Fruit fly (Drosophila melanogaster) whole organism, embryonic: Measurements from ENCODE around the gene Ndfip.

Source experiments
- Ada2b ChIP-seq: fragments of 200-800 bp; sonication (Bioruptor generic); IDR thresholded peaks from 2 replicates; pipeline ENCODE4 v1.3.6; 2022; ENCODE audit warnings: missing biosample characterization, missing genetic modification characterization
- Adf1 ChIP-seq: fragments of 200-800 bp; sonication (Bioruptor generic); IDR thresholded peaks from 2 replicates; pipeline ENCODE4 v1.3.6; 2022; ENCODE audit warnings: missing biosample characterization, missing genetic modification characterization
- Atf3 ChIP-seq: fragments of 200-800 bp; sonication (Bioruptor generic); optimal IDR thresholded peaks from 3 replicates; lab custom pipeline; 2016; ENCODE audit warnings: missing biosample characterization, missing genetic modification characterization
- CG1024 ChIP-seq: fragments of 200-800 bp; sonication (Bioruptor generic); IDR thresholded peaks from 2 replicates; pipeline ENCODE4 v1.3.6; 2022; ENCODE audit warnings: missing biosample characterization, missing genetic modification characterization
- CG10321 ChIP-seq: fragments of 200-800 bp; sonication (Bioruptor generic); IDR thresholded peaks from 2 replicates; pipeline ENCODE4 v1.3.6; 2022; ENCODE audit warnings: missing biosample characterization, missing genetic modification characterization
- CG11695 ChIP-seq: fragments of 200-800 bp; sonication (Bioruptor generic); IDR thresholded peaks from 3 replicates; pipeline ENCODE4 v1.3.6; 2022; ENCODE audit warnings: missing biosample characterization, missing genetic modification characterization
- CG12659 ChIP-seq: fragments of 200-800 bp; sonication (Bioruptor generic); optimal IDR thresholded peaks from 3 replicates; lab custom pipeline; 2017; ENCODE audit warnings: mild to moderate bottlenecking, missing biosample characterization, missing genetic modification reagents, missing genetic modification characterization
- CG13424 ChIP-seq: fragments of 200-800 bp; sonication (Bioruptor generic); optimal IDR thresholded peaks from 2 replicates; lab custom pipeline; 2019; ENCODE audit warnings: missing biosample characterization, mild to moderate bottlenecking, missing genetic modification characterization, moderate library complexity
- CG13775 ChIP-seq: fragments of 200-800 bp; sonication (Bioruptor generic); optimal IDR thresholded peaks from 3 replicates; lab custom pipeline; 2017; ENCODE audit warnings: missing biosample characterization, mild to moderate bottlenecking, missing genetic modification characterization
- CG16815 ChIP-seq: fragments of 200-800 bp; sonication (Bioruptor generic); optimal IDR thresholded peaks from 3 replicates; lab custom pipeline; 2017; ENCODE audit warnings: missing biosample characterization, mild to moderate bottlenecking, missing genetic modification characterization
- CG1792 ChIP-seq: fragments of 200-800 bp; sonication (Bioruptor generic); optimal IDR thresholded peaks from 2 replicates; lab custom pipeline; 2016; ENCODE audit warnings: missing biosample characterization, missing genetic modification characterization
- CG18764 ChIP-seq: fragments of 200-800 bp; sonication (Bioruptor generic); optimal IDR thresholded peaks from 3 replicates; lab custom pipeline; 2016; ENCODE audit warnings: missing biosample characterization, missing genetic modification characterization
- CG2678 ChIP-seq: fragments of 200-800 bp; sonication (Bioruptor generic); optimal IDR thresholded peaks from 3 replicates; lab custom pipeline; 2019; ENCODE audit warnings: missing biosample characterization, mild to moderate bottlenecking, missing genetic modification characterization, moderate library complexity
- CG31441 ChIP-seq: fragments of 200-800 bp; sonication (Bioruptor generic); IDR thresholded peaks from 2 replicates; pipeline ENCODE4 v1.3.6; 2022; ENCODE audit warnings: missing biosample characterization, missing genetic modification characterization
- CG3281 ChIP-seq: fragments of 200-800 bp; sonication (Bioruptor generic); optimal IDR thresholded peaks from 3 replicates; lab custom pipeline; 2017; ENCODE audit warnings: missing biosample characterization, mild to moderate bottlenecking, missing genetic modification characterization
- CG4328 ChIP-seq: fragments of 200-800 bp; sonication (Bioruptor generic); optimal IDR thresholded peaks from 3 replicates; lab custom pipeline; 2017; ENCODE audit warnings: missing biosample characterization, missing genetic modification reagents, missing genetic modification characterization
- CG4854 ChIP-seq: fragments of 200-800 bp; sonication (Bioruptor generic); optimal IDR thresholded peaks from 2 replicates; lab custom pipeline; 2016; ENCODE audit warnings: missing biosample characterization, missing genetic modification characterization, inconsistent platforms
- CG6854 ChIP-seq: fragments of 200-800 bp; sonication (Bioruptor generic); optimal IDR thresholded peaks from 3 replicates; lab custom pipeline; 2017; ENCODE audit warnings: missing biosample characterization, mild to moderate bottlenecking, missing genetic modification characterization
- CG7987 ChIP-seq: fragments of 200-800 bp; sonication (Bioruptor generic); optimal IDR thresholded peaks from 2 replicates; lab custom pipeline; 2018; ENCODE audit warnings: missing biosample characterization, mild to moderate bottlenecking, missing genetic modification characterization, moderate library complexity
- CG8089 ChIP-seq: fragments of 200-800 bp; sonication (Bioruptor generic); optimal IDR thresholded peaks from 3 replicates; lab custom pipeline; 2016; ENCODE audit warnings: missing biosample characterization, missing genetic modification characterization
- CG8944 ChIP-seq: fragments of 200-800 bp; sonication (Bioruptor generic); optimal IDR thresholded peaks from 3 replicates; lab custom pipeline; 2016; ENCODE audit warnings: missing biosample characterization, missing genetic modification characterization
- Camta ChIP-seq: fragments of 200-800 bp; sonication (Bioruptor generic); optimal IDR thresholded peaks from 2 replicates; lab custom pipeline; 2016; ENCODE audit warnings: missing biosample characterization, missing genetic modification characterization
- Dfd ChIP-seq, 2 experiments: fragments of >200 bp; optimal IDR thresholded peaks; 2 replicates each; lab custom pipeline; 2017; ENCODE audit warnings: missing biosample characterization in 2 of 2, missing genetic modification characterization in 2 of 2
- Dip3 ChIP-seq: fragments of 200-800 bp; sonication (Bioruptor generic); optimal IDR thresholded peaks from 3 replicates; lab custom pipeline; 2016; ENCODE audit warnings: missing biosample characterization, missing genetic modification characterization
- Fer2 ChIP-seq: fragments of 200-800 bp; sonication (Bioruptor generic); optimal IDR thresholded peaks from 2 replicates; lab custom pipeline; 2018; ENCODE audit warnings: missing biosample characterization, mild to moderate bottlenecking, missing genetic modification characterization, moderate library complexity
- Hand ChIP-seq: fragments of 200-800 bp; sonication (Bioruptor generic); optimal IDR thresholded peaks from 2 replicates; lab custom pipeline; 2017; ENCODE audit warnings: mild to moderate bottlenecking, missing biosample characterization, missing genetic modification reagents, missing genetic modification characterization
- MESR4 ChIP-seq: fragments of 200-800 bp; sonication (Bioruptor generic); optimal IDR thresholded peaks from 2 replicates; lab custom pipeline; 2018; ENCODE audit warnings: missing biosample characterization, mild to moderate bottlenecking, missing genetic modification characterization, moderate library complexity
- Nf-YA ChIP-seq: fragments of 200-800 bp; sonication (Bioruptor generic); IDR thresholded peaks from 2 replicates; pipeline ENCODE4 v1.3.6; 2022; ENCODE audit warnings: missing biosample characterization, missing genetic modification characterization
- Stat92E ChIP-seq, 3 experiments: fragments of >200 bp in 2 of 3; fragments of 200-800 bp in 1 of 3; sonication (Bioruptor generic) in 1 of 3; optimal IDR thresholded peaks; 2 replicates each; lab custom pipeline; 2017 to 2019; ENCODE audit warnings: missing biosample characterization in 3 of 3, missing genetic modification characterization in 3 of 3, mild to moderate bottlenecking in 1 of 3, moderate library complexity in 1 of 3
- ac ChIP-seq: fragments of 200-800 bp; sonication (Bioruptor generic); optimal IDR thresholded peaks from 3 replicates; lab custom pipeline; 2017; ENCODE audit warnings: missing biosample characterization, mild to moderate bottlenecking, missing genetic modification characterization
- ash1 ChIP-seq: fragments of 200-800 bp; sonication (Bioruptor generic); optimal IDR thresholded peaks from 2 replicates; lab custom pipeline; 2018; ENCODE audit warnings: missing biosample characterization, mild to moderate bottlenecking, missing genetic modification characterization
- bcd ChIP-seq: fragments of 200-800 bp; sonication (Bioruptor generic); optimal IDR thresholded peaks from 2 replicates; lab custom pipeline; 2017; ENCODE audit warnings: missing biosample characterization, mild to moderate bottlenecking, missing genetic modification characterization
- btn ChIP-seq: fragments of 200-800 bp; sonication (Bioruptor generic); optimal IDR thresholded peaks from 2 replicates; lab custom pipeline; 2016; ENCODE audit warnings: missing biosample characterization, missing genetic modification characterization
- ewg ChIP-seq: fragments of 200-800 bp; sonication (Bioruptor generic); optimal IDR thresholded peaks from 3 replicates; lab custom pipeline; 2017; ENCODE audit warnings: mild to moderate bottlenecking, missing biosample characterization, missing genetic modification reagents, missing genetic modification characterization
- fd3F ChIP-seq: fragments of 200-800 bp; sonication (Bioruptor generic); optimal IDR thresholded peaks from 2 replicates; lab custom pipeline; 2018; ENCODE audit warnings: missing biosample characterization, mild to moderate bottlenecking, missing genetic modification characterization, moderate library complexity
- gcm ChIP-seq: fragments of 200-800 bp; sonication (Bioruptor generic); optimal IDR thresholded peaks from 2 replicates; lab custom pipeline; 2019; ENCODE audit warnings: missing biosample characterization, mild to moderate bottlenecking, missing genetic modification characterization, moderate library complexity
- jigr1 ChIP-seq: fragments of 200-800 bp; sonication (Bioruptor generic); IDR thresholded peaks from 3 replicates; pipeline ENCODE4 v1.3.6; 2022; ENCODE audit warnings: missing biosample characterization, missing genetic modification characterization
- jumu ChIP-seq: fragments of 200-800 bp; sonication (Bioruptor generic); optimal IDR thresholded peaks from 3 replicates; lab custom pipeline; 2016; ENCODE audit warnings: missing biosample characterization, missing genetic modification characterization
- lola ChIP-seq, 3 experiments: fragments of >200 bp in 2 of 3; fragments of 200-800 bp in 1 of 3; sonication (Bioruptor generic) in 1 of 3; optimal IDR thresholded peaks; 2 replicates each; lab custom pipeline; 2017 to 2019; ENCODE audit warnings: missing biosample characterization in 3 of 3, missing genetic modification characterization in 3 of 3, mild to moderate bottlenecking in 1 of 3, moderate library complexity in 1 of 3
- maf-S ChIP-seq: fragments of 200-800 bp; sonication (Bioruptor generic); optimal IDR thresholded peaks from 2 replicates; lab custom pipeline; 2016; ENCODE audit warnings: missing biosample characterization, missing genetic modification characterization
- pita ChIP-seq: fragments of 200-800 bp; sonication (Bioruptor generic); optimal IDR thresholded peaks from 2 replicates; lab custom pipeline; 2017; ENCODE audit warnings: missing biosample characterization, mild to moderate bottlenecking, missing genetic modification characterization
- pnt ChIP-seq: fragments of 200-800 bp; sonication (Bioruptor generic); optimal IDR thresholded peaks from 3 replicates; lab custom pipeline; 2016; ENCODE audit warnings: missing biosample characterization, missing genetic modification characterization
- row ChIP-seq: fragments of 200-800 bp; sonication (Bioruptor generic); IDR thresholded peaks from 3 replicates; pipeline ENCODE4 v1.3.6; 2022; ENCODE audit warnings: missing biosample characterization, missing genetic modification characterization
- sc ChIP-seq, 3 experiments: fragments of >200 bp in 2 of 3; fragments of 200-800 bp in 1 of 3; sonication (Bioruptor generic) in 1 of 3; optimal IDR thresholded peaks; 2 replicates in 2 of 3; 3 replicates in 1 of 3; lab custom pipeline; 2017; ENCODE audit warnings: mild to moderate bottlenecking in 1 of 3, missing biosample characterization in 1 of 3, missing genetic modification characterization in 1 of 3, missing genetic modification reagents in 1 of 3
- sisA ChIP-seq: fragments of 200-800 bp; sonication (Bioruptor generic); IDR thresholded peaks from 2 replicates; pipeline ENCODE4 v1.3.6; 2022; ENCODE audit warnings: missing biosample characterization, missing genetic modification characterization
- so ChIP-seq: fragments of 200-800 bp; sonication (Bioruptor generic); IDR thresholded peaks from 3 replicates; pipeline ENCODE4 v1.3.6; 2022; ENCODE audit warnings: missing biosample characterization, missing genetic modification characterization
- sr ChIP-seq: fragments of 200-800 bp; sonication (Bioruptor generic); IDR thresholded peaks from 3 replicates; pipeline ENCODE4 v1.3.6; 2022; ENCODE audit warnings: missing biosample characterization, missing genetic modification characterization
- stc ChIP-seq: fragments of 200-800 bp; sonication (Bioruptor generic); IDR thresholded peaks from 2 replicates; pipeline ENCODE4 v1.3.6; 2022; ENCODE audit warnings: missing biosample characterization, missing genetic modification characterization
- vfl ChIP-seq: fragments of 200-800 bp; sonication (Bioruptor generic); optimal IDR thresholded peaks from 2 replicates; lab custom pipeline; 2016; ENCODE audit warnings: missing biosample characterization, missing genetic modification characterization
- zf30C ChIP-seq: fragments of 200-800 bp; sonication (Bioruptor generic); optimal IDR thresholded peaks from 3 replicates; lab custom pipeline; 2018; ENCODE audit warnings: missing biosample characterization, mild to moderate bottlenecking, missing genetic modification characterization

Ndfip gene

dm6 chr3L:17621451-17621946, 32.6 kb downstream of the Ndfip start, which contains the start of the genes Vps60 and anchor (continued):
- TF ChIP-seq pnt (GFP tag; lab: Kevin White, UChicago) = peak; percentile 35
- peak; percentile 70 for TF ChIP-seq CG1792 (GFP tag; lab: Kevin White, UChicago)
- no peak for TF ChIP-seq fd3F
- TF ChIP-seq CG1024 (GFP tag; lab: Robert Waterston, UW) = no peak
- no peak for TF ChIP-seq gcm (GFP tag; lab: Kevin White, UChicago)
- peak; percentile 52 for TF ChIP-seq CG4854
- TF ChIP-seq CG8944 (GFP tag; lab: Kevin White, UChicago) = peak; percentile 51
- no peak for TF ChIP-seq sisA (GFP tag; lab: Robert Waterston, UW)
- TF ChIP-seq CG12659 (GFP tag; lab: Kevin White, UChicago) = peak; percentile 87
- no peak for TF ChIP-seq Adf1 (GFP tag; lab: Robert Waterston, UW)
- peak; percentile 66 for TF ChIP-seq Camta
- no peak for TF ChIP-seq pita (GFP tag; lab: Kevin White, UChicago)
- peak; percentile 11; the same call in 1 of the 2 replicates for TF ChIP-seq Ada2b (GFP tag; lab: Robert Waterston, UW)
- TF ChIP-seq vfl (GFP tag; lab: Kevin White, UChicago) = peak; percentile 66
- no peak for TF ChIP-seq stc (GFP tag; lab: Robert Waterston, UW)
- TF ChIP-seq zf30C = no peak
- no peak for TF ChIP-seq CG11695 (GFP tag; lab: Robert Waterston, UW)
- TF ChIP-seq Fer2 (tag; lab: Kevin White, UChicago) = no peak
- TF ChIP-seq ewg (GFP tag; lab: Kevin White, UChicago) = peak; percentile 16
- TF ChIP-seq CG18764 = peak; percentile 41
- TF ChIP-seq CG6854 (GFP tag; lab: Kevin White, UChicago) = no peak
- TF ChIP-seq CG13775 = peak; percentile 55
- no peak for TF ChIP-seq ac (GFP tag; lab: Kevin White, UChicago)
- TF ChIP-seq row (GFP tag; lab: Robert Waterston, UW) = peak; percentile 48; the same call in 2 of the 3 replicates
- TF ChIP-seq Nf-YA = 0 out of 2 replicates have a peak, but pooled peaks have one; percentile 11
- TF ChIP-seq maf-S (GFP tag; lab: Kevin White, UChicago) = peak; percentile 65
- no peak for TF ChIP-seq so (GFP tag; lab: Robert Waterston, UW)
- peak; percentile 10 for TF ChIP-seq CG4328
- TF ChIP-seq CG10321 (GFP tag; lab: Robert Waterston, UW) = no peak
- peak; percentile 43 for TF ChIP-seq CG2678 (tag; lab: Kevin White, UChicago)
- no peak for TF ChIP-seq sc (optimal IDR thresholded peaks at IDR 0.05; lab: Kevin White, UChicago)
- TF ChIP-seq sc (GFP tag; optimal IDR thresholded peaks at IDR 0.05; lab: Kevin White, UChicago) = no peak
- peak; percentile 31 for TF ChIP-seq CG13424 (tag; lab: Kevin White, UChicago)
- TF ChIP-seq lola (GFP tag; optimal IDR thresholded peaks at IDR 0.05; lab: Kevin White, UChicago) = peak in 1 of 3 experiments; percentile 45
- peak; percentile 64 for TF ChIP-seq btn (GFP tag; lab: Kevin White, UChicago)
- TF ChIP-seq jumu (GFP tag; lab: Kevin White, UChicago) = peak; percentile 70
- peak; percentile 65 for TF ChIP-seq Atf3 (GFP tag; lab: Kevin White, UChicago)
- no peak for TF ChIP-seq sr (GFP tag; lab: Robert Waterston, UW)
- TF ChIP-seq CG31441 (GFP tag; lab: Robert Waterston, UW) = peak; percentile 56
- no peak for TF ChIP-seq CG7987 (GFP tag; lab: Kevin White, UChicago)
- TF ChIP-seq CG8089 (GFP tag; lab: Kevin White, UChicago) = peak; percentile 28
- no peak for TF ChIP-seq ash1
- no peak for TF ChIP-seq jigr1 (GFP tag; lab: Robert Waterston, UW)
- peak; percentile 16 for TF ChIP-seq Hand (GFP tag; lab: Kevin White, UChicago)
- no peak for TF ChIP-seq CG16815 (GFP tag; lab: Kevin White, UChicago)
- peak; percentile 14 for TF ChIP-seq bcd (GFP tag; lab: Kevin White, UChicago)
- peak; percentile 78 for TF ChIP-seq MESR4
- peak; percentile 48 for TF ChIP-seq CG3281 (GFP tag; lab: Kevin White, UChicago)
- peak; percentile 66 for TF ChIP-seq Dip3
- TF ChIP-seq Stat92E (GFP tag; optimal IDR thresholded peaks at IDR 0.05; lab: Kevin White, UChicago) = peak in 1 of 3 experiments; percentile 46
- no peak for TF ChIP-seq Dfd (GFP tag; optimal IDR thresholded peaks at IDR 0.05; lab: Kevin White, UChicago)
